Fruit fly (Drosophila melanogaster) whole organism, embryonic: ENCODE data around the gene Mpc1.

Experiments
- Bdp1 ChIP-seq: fragments of 200-800 bp; sonication (Bioruptor generic); optimal IDR thresholded peaks from 3 replicates; lab custom pipeline; 2016; ENCODE audit warnings: missing biosample characterization, missing genetic modification characterization
- Bteb2 ChIP-seq: fragments of 200-800 bp; sonication (Bioruptor generic); optimal IDR thresholded peaks from 2 replicates; lab custom pipeline; 2016; ENCODE audit warnings: missing biosample characterization, missing genetic modification characterization
- CG14667 ChIP-seq: fragments of 200-800 bp; sonication (Bioruptor generic); IDR thresholded peaks from 2 replicates; pipeline ENCODE4 v1.3.6; 2022; ENCODE audit warnings: missing biosample characterization, missing genetic modification characterization
- CG3407 ChIP-seq: fragments of 200-800 bp; sonication (Bioruptor generic); optimal IDR thresholded peaks from 2 replicates; lab custom pipeline; 2018; ENCODE audit warnings: missing biosample characterization, mild to moderate bottlenecking, missing genetic modification characterization
- CG3726 ChIP-seq: fragments of 200-800 bp; sonication (Bioruptor generic); IDR thresholded peaks from 3 replicates; pipeline ENCODE4, ENCODE4 v1.3.6; 2022; ENCODE audit warnings: missing biosample characterization, missing genetic modification characterization
- CG9437 ChIP-seq: fragments of 200-800 bp; sonication (Bioruptor generic); optimal IDR thresholded peaks from 2 replicates; lab custom pipeline; 2018; ENCODE audit warnings: missing biosample characterization, mild to moderate bottlenecking, missing genetic modification characterization
- CG9876 ChIP-seq: fragments of 200-800 bp; sonication (Bioruptor generic); optimal IDR thresholded peaks from 2 replicates; lab custom pipeline; 2016; ENCODE audit warnings: missing biosample characterization, missing genetic modification characterization
- CoRest ChIP-seq: fragments of 200-800 bp; sonication (Bioruptor generic); optimal IDR thresholded peaks from 3 replicates; lab custom pipeline; 2018; ENCODE audit warnings: missing biosample characterization, mild to moderate bottlenecking, missing genetic modification characterization, moderate library complexity
- HHEX ChIP-seq: fragments of 200-800 bp; sonication (Bioruptor generic); optimal IDR thresholded peaks from 3 replicates; lab custom pipeline; 2017; ENCODE audit warnings: missing biosample characterization, mild to moderate bottlenecking, missing genetic modification characterization, missing genetic modification reagents
- MTF-1 ChIP-seq: fragments of 200-800 bp; sonication (Bioruptor generic); optimal IDR thresholded peaks from 2 replicates; lab custom pipeline; 2018; ENCODE audit warnings: missing biosample characterization, mild to moderate bottlenecking, missing genetic modification characterization, borderline replicate concordance
- fd102C ChIP-seq: fragments of 200-800 bp; sonication (Bioruptor generic); optimal IDR thresholded peaks from 2 replicates; lab custom pipeline; 2018; ENCODE audit warnings: missing biosample characterization, mild to moderate bottlenecking, missing genetic modification characterization, moderate library complexity

DNA sequence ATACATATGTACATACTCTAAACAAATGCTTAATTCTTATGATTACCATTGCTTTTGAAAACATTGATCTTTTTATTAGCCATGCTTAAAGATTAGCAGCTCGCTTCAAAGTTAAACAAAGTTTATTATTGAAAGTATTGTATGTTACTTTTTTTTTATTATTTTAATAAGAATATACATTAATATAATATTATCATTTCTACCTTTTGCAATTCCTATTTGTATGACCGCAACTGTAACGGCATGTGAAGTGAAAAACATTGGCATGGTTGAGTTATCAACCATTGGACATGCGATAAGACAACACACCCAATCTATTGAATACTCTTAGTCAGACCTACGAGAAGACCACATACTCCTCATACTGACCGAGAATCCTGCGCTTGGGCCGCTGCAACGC is 17.5 kb downstream of the Mpc1 start:
- TF ChIP-seq CG3726 (GFP tag; lab: Robert Waterston, UW), result no peak
- TF ChIP-seq HHEX (GFP tag; lab: Kevin White, UChicago), result no peak
- TF ChIP-seq CoRest (tag; lab: Kevin White, UChicago), result no peak
- no peak for TF ChIP-seq fd102C (GFP tag; lab: Kevin White, UChicago)
- no peak for TF ChIP-seq CG9437
- no peak for TF ChIP-seq CG14667 (GFP tag; lab: Robert Waterston, UW)
- no peak for TF ChIP-seq MTF-1 (GFP tag; lab: Kevin White, UChicago)
- no peak for TF ChIP-seq Bdp1
- TF ChIP-seq CG3407 (GFP tag; lab: Kevin White, UChicago), result no peak
- no peak for TF ChIP-seq Bteb2 (GFP tag; lab: Kevin White, UChicago)
- TF ChIP-seq CG9876 (GFP tag; lab: Kevin White, UChicago), result no peak
